Fruit fly (Drosophila melanogaster): ENCODE data around the gene Karl.

Gene Karl

dm6 chrX:11818047-11818766 is 31.0 kb downstream of the Karl start (continued):
- peak; percentile 89 for TF ChIP-seq wek (GFP tag; optimal IDR thresholded peaks at IDR 0.05)
- peak; percentile 83 for TF ChIP-seq gt (GFP tag; IDR thresholded peaks at IDR 0.05)
- TF ChIP-seq inv (GFP tag; IDR thresholded peaks at IDR 0.05; ENCODE audit: partially characterized antibody) = 0 out of 2 replicates have a peak, but pooled peaks have one; percentile 30
- TF ChIP-seq Poxn (GFP tag; IDR thresholded peaks at IDR 0.05) = peak; percentile 77
- peak; percentile 86 for TF ChIP-seq CG10462 (GFP tag; optimal IDR thresholded peaks at IDR 0.05)
- peak; percentile 93 for TF ChIP-seq en (GFP tag; optimal IDR thresholded peaks at IDR 0.05)
- peak; percentile 94 for TF ChIP-seq CG7556 (GFP tag; optimal IDR thresholded peaks at IDR 0.05)
- TF ChIP-seq Mrtf (GFP tag; IDR thresholded peaks at IDR 0.05) = peak; percentile 90
- peak; percentile 95 for TF ChIP-seq ATbp (GFP tag; optimal IDR thresholded peaks at IDR 0.05)
- peak; percentile 89 for TF ChIP-seq CG4730 (GFP tag; IDR thresholded peaks at IDR 0.05)
- TF ChIP-seq Deaf1 (tag; optimal IDR thresholded peaks at IDR 0.05) = peak; percentile 72
- TF ChIP-seq CG6791 (GFP tag; IDR thresholded peaks at IDR 0.05; ENCODE audit: partially characterized antibody) = peak; percentile 42; the same call in 1 of the 3 replicates
- peak; percentile 91 for TF ChIP-seq Hr3 (GFP tag; optimal IDR thresholded peaks at IDR 0.05)
- TF ChIP-seq ems (GFP tag; optimal IDR thresholded peaks at IDR 0.05) = peak; percentile 96
- TF ChIP-seq unpg (GFP tag; optimal IDR thresholded peaks at IDR 0.05) = peak; percentile 97
- peak; percentile 57; the same call in 2 of the 3 replicates for TF ChIP-seq knrl (GFP tag; IDR thresholded peaks at IDR 0.05; ENCODE audit: partially characterized antibody)
- TF ChIP-seq H2.0 (GFP tag; IDR thresholded peaks at IDR 0.05) = peak; percentile 93
- peak; percentile 100 for TF ChIP-seq sens (GFP tag)
- peak; percentile 66 for TF ChIP-seq kni (GFP tag; optimal IDR thresholded peaks at IDR 0.05)
- peak; percentile 62; the same call in 1 of the 3 replicates for TF ChIP-seq hb (GFP tag; IDR thresholded peaks at IDR 0.05; ENCODE audit: partially characterized antibody)
- TF ChIP-seq CG9817 (tag; optimal IDR thresholded peaks at IDR 0.05) = peak; percentile 87
- peak; percentile 88 for TF ChIP-seq CG1647 (GFP tag; optimal IDR thresholded peaks at IDR 0.05)
- TF ChIP-seq ac (GFP tag; optimal IDR thresholded peaks at IDR 0.05) = peak; percentile 80
- peak; percentile 84 for TF ChIP-seq CG9932 (GFP tag; IDR thresholded peaks at IDR 0.05)
- peak; percentile 91 for TF ChIP-seq HHEX (GFP tag; optimal IDR thresholded peaks at IDR 0.05)
- no peak for TF ChIP-seq hth (optimal IDR thresholded peaks at IDR 0.05)
- TF ChIP-seq tgo (GFP tag; IDR thresholded peaks at IDR 0.05) = peak; percentile 96
- peak; percentile 91 for TF ChIP-seq CG5953 (GFP tag; IDR thresholded peaks at IDR 0.05)
- TF ChIP-seq CG10654 (GFP tag; optimal IDR thresholded peaks at IDR 0.05) = peak; percentile 89
- TF ChIP-seq zen2 (GFP tag; IDR thresholded peaks at IDR 0.05; ENCODE audit: partially characterized antibody) = no peak
- TF ChIP-seq CG16779 (GFP tag; IDR thresholded peaks at IDR 0.05) = peak; percentile 93
- peak; percentile 68; the same call in 2 of the 3 replicates for TF ChIP-seq CG11560 (tag; IDR thresholded peaks at IDR 0.05)
- TF ChIP-seq CG10209 (GFP tag; optimal IDR thresholded peaks at IDR 0.05) = peak; percentile 93
- peak; percentile 84 for TF ChIP-seq CG4360 (GFP tag; IDR thresholded peaks at IDR 0.05)
- TF ChIP-seq wor (GFP tag; IDR thresholded peaks at IDR 0.05) = peak; percentile 85
- peak; percentile 49 for TF ChIP-seq pros (GFP tag; optimal IDR thresholded peaks at IDR 0.05)
- peak; percentile 84 for TF ChIP-seq CG18011 (GFP tag; optimal IDR thresholded peaks at IDR 0.05)
- TF ChIP-seq Sry-δ (GFP tag; optimal IDR thresholded peaks at IDR 0.05) = peak; percentile 58
- TF ChIP-seq Ssrp (tag; optimal IDR thresholded peaks at IDR 0.05) = peak; percentile 91
- peak; percentile 91 for TF ChIP-seq CG13775 (GFP tag; optimal IDR thresholded peaks at IDR 0.05)
- TF ChIP-seq pum (GFP tag; optimal IDR thresholded peaks at IDR 0.05) = peak; percentile 95
- TF ChIP-seq shn (GFP tag; optimal IDR thresholded peaks at IDR 0.05) = peak; percentile 95
- TF ChIP-seq Hr51 (GFP tag; optimal IDR thresholded peaks at IDR 0.05) = peak; percentile 92 to 97
- peak; percentile 82 for TF ChIP-seq klu (GFP tag; IDR thresholded peaks at IDR 0.05)
- TF ChIP-seq CG15514 (GFP tag; optimal IDR thresholded peaks at IDR 0.05) = peak; percentile 86
- TF ChIP-seq CG32772 (GFP tag; IDR thresholded peaks at IDR 0.05) = peak; percentile 92
- TF ChIP-seq repo (GFP tag; optimal IDR thresholded peaks at IDR 0.05) = peak; percentile 94
- peak; percentile 87 for TF ChIP-seq al (GFP tag; IDR thresholded peaks at IDR 0.05)
- TF ChIP-seq CG8944 (GFP tag; optimal IDR thresholded peaks at IDR 0.05) = peak; percentile 94
